Worm (Caenorhabditis elegans) whole organism, L2 larva: Measurements from ENCODE around the gene scl-9.

ENCODE experiments used
- C34F6.9 ChIP-seq: fragments of 150-350 bp; optimal IDR thresholded peaks from 2 replicates; lab custom pipeline; 2014; ENCODE audit warnings: missing biosample characterization, missing genetic modification characterization
- F13H6.1 ChIP-seq: sonication (generic microtip); optimal IDR thresholded peaks from 2 replicates; lab custom pipeline; 2016; ENCODE audit warnings: missing genetic modification characterization, missing compliant biosample characterization
- R02D3.7 ChIP-seq: fragments of 150-350 bp; optimal IDR thresholded peaks from 2 replicates; lab custom pipeline; 2014; ENCODE audit warnings: missing biosample characterization, missing genetic modification characterization
- Y55F3AM.14 ChIP-seq: fragments of 200-800 bp; sonication (Bioruptor generic); optimal IDR thresholded peaks from 2 replicates; lab custom pipeline; 2018; ENCODE audit warnings: mild to moderate bottlenecking, missing genetic modification characterization, missing compliant biosample characterization
- ZK546.5 ChIP-seq: sonication (generic microtip); optimal IDR thresholded peaks from 2 replicates; lab custom pipeline; 2017; ENCODE audit warnings: missing biosample characterization, missing genetic modification characterization
- alr-1 ChIP-seq: fragments of 150-350 bp; optimal IDR thresholded peaks from 2 replicates; lab custom pipeline; 2014; ENCODE audit warnings: missing biosample characterization, missing genetic modification characterization
- aly-2 ChIP-seq: fragments of 150-350 bp; optimal IDR thresholded peaks from 2 replicates; lab custom pipeline; 2014; ENCODE audit warnings: missing biosample characterization, missing genetic modification characterization
- ama-1 ChIP-seq: fragments of 150-350 bp; optimal IDR thresholded peaks from 2 replicates; lab custom pipeline; 2018; ENCODE audit warnings: inconsistent platforms
- blmp-1 ChIP-seq: sonication (generic microtip); optimal IDR thresholded peaks from 2 replicates; lab custom pipeline; 2017; ENCODE audit warnings: missing genetic modification characterization, mild to moderate bottlenecking, missing compliant biosample characterization, antibody characterized with exemption, moderate library complexity; ENCODE audit not compliant: insufficient read depth
- ceh-16 ChIP-seq: fragments of 150-350 bp; optimal IDR thresholded peaks from 2 replicates; lab custom pipeline; 2014; ENCODE audit warnings: missing biosample characterization, missing genetic modification characterization
- ceh-82 ChIP-seq: fragments of 150-350 bp; optimal IDR thresholded peaks from 2 replicates; lab custom pipeline; 2014; ENCODE audit warnings: missing biosample characterization, missing genetic modification characterization
- dmd-4 ChIP-seq: sonication (generic microtip); optimal IDR thresholded peaks from 2 replicates; lab custom pipeline; 2017; ENCODE audit warnings: missing biosample characterization, missing genetic modification characterization
- egl-27 ChIP-seq: sonication (generic microtip); optimal IDR thresholded peaks from 3 replicates; lab custom pipeline; 2017; ENCODE audit warnings: missing biosample characterization, missing genetic modification reagents, missing genetic modification characterization
- elt-1 ChIP-seq: fragments of 150-350 bp; optimal IDR thresholded peaks from 2 replicates; lab custom pipeline; 2014; ENCODE audit warnings: missing biosample characterization, missing genetic modification characterization
- elt-3 ChIP-seq: sonication (generic microtip); optimal IDR thresholded peaks from 2 replicates; lab custom pipeline; 2017; ENCODE audit warnings: missing biosample characterization, missing genetic modification characterization
- fos-1 ChIP-seq: fragments of 150-350 bp; optimal IDR thresholded peaks from 2 replicates; lab custom pipeline; 2014; ENCODE audit warnings: missing biosample characterization, missing genetic modification characterization
- gmeb-1 ChIP-seq: fragments of 150-350 bp; optimal IDR thresholded peaks from 2 replicates; lab custom pipeline; 2014; ENCODE audit warnings: missing biosample characterization, missing genetic modification characterization
- lin-11 ChIP-seq: fragments of 150-350 bp; sonication (generic microtip); optimal IDR thresholded peaks from 2 replicates; lab custom pipeline; 2014; ENCODE audit warnings: missing biosample characterization, missing genetic modification characterization, inconsistent platforms, mixed read lengths
- lin-13 ChIP-seq: fragments of 150-350 bp; optimal IDR thresholded peaks from 2 replicates; lab custom pipeline; 2014; ENCODE audit warnings: missing biosample characterization, missing genetic modification reagents, missing genetic modification characterization
- lin-39 ChIP-seq: fragments of 150-350 bp; optimal IDR thresholded peaks from 2 replicates; lab custom pipeline; 2014; ENCODE audit warnings: missing biosample characterization, missing genetic modification reagents, missing genetic modification characterization
- lsy-2 ChIP-seq, 2 experiments: fragments of 150-350 bp in 1 of 2; sonication (generic microtip) in 1 of 2; optimal IDR thresholded peaks; 2 replicates each; lab custom pipeline; 2014 to 2017; ENCODE audit warnings: missing biosample characterization in 2 of 2, missing genetic modification characterization in 2 of 2
- mab-5 ChIP-seq: fragments of 150-350 bp; optimal IDR thresholded peaks from 2 replicates; lab custom pipeline; 2014; ENCODE audit warnings: missing biosample characterization, missing genetic modification characterization
- mbf-1 ChIP-seq: sonication (generic microtip); optimal IDR thresholded peaks from 2 replicates; lab custom pipeline; 2017; ENCODE audit warnings: missing biosample characterization, missing genetic modification characterization
- mdl-1 ChIP-seq, 2 experiments: fragments of 150-350 bp in 1 of 2; sonication (generic microtip) in 1 of 2; optimal IDR thresholded peaks; 2 replicates each; lab custom pipeline; 2017; ENCODE audit warnings: missing biosample characterization in 2 of 2, missing genetic modification characterization in 2 of 2
- nhr-10 ChIP-seq: sonication (generic microtip); optimal IDR thresholded peaks from 2 replicates; lab custom pipeline; 2017; ENCODE audit warnings: missing biosample characterization, missing genetic modification characterization
- nhr-11 ChIP-seq: fragments of 150-350 bp; optimal IDR thresholded peaks from 2 replicates; lab custom pipeline; 2014; ENCODE audit warnings: missing biosample characterization, missing genetic modification characterization
- nhr-12 ChIP-seq: fragments of 150-350 bp; optimal IDR thresholded peaks from 2 replicates; lab custom pipeline; 2014; ENCODE audit warnings: missing biosample characterization, missing genetic modification characterization
- nhr-129 ChIP-seq: fragments of 150-350 bp; optimal IDR thresholded peaks from 2 replicates; lab custom pipeline; 2014; ENCODE audit warnings: missing biosample characterization, missing genetic modification characterization
- nhr-21 ChIP-seq: fragments of 150-350 bp; optimal IDR thresholded peaks from 2 replicates; lab custom pipeline; 2014; ENCODE audit warnings: missing biosample characterization, missing genetic modification characterization
- nhr-23 ChIP-seq: fragments of 150-350 bp; optimal IDR thresholded peaks from 2 replicates; lab custom pipeline; 2014; ENCODE audit warnings: missing biosample characterization, missing genetic modification reagents, missing genetic modification characterization
- nhr-237 ChIP-seq: fragments of 150-350 bp; optimal IDR thresholded peaks from 2 replicates; lab custom pipeline; 2014; ENCODE audit warnings: missing biosample characterization, missing genetic modification characterization
- nhr-6 ChIP-seq: fragments of 150-350 bp; optimal IDR thresholded peaks from 2 replicates; lab custom pipeline; 2014; ENCODE audit warnings: missing biosample characterization, missing genetic modification characterization
- nhr-77 ChIP-seq: fragments of 150-350 bp; optimal IDR thresholded peaks from 2 replicates; lab custom pipeline; 2014; ENCODE audit warnings: missing biosample characterization, missing genetic modification characterization
- peb-1 ChIP-seq: fragments of 150-350 bp; optimal IDR thresholded peaks from 2 replicates; lab custom pipeline; 2014; ENCODE audit warnings: missing biosample characterization, missing genetic modification characterization
- sem-4 ChIP-seq: fragments of 150-350 bp; optimal IDR thresholded peaks from 2 replicates; lab custom pipeline; 2014; ENCODE audit warnings: missing biosample characterization, missing genetic modification reagents, missing genetic modification characterization
- skn-1 ChIP-seq: sonication (generic microtip); optimal IDR thresholded peaks from 2 replicates; lab custom pipeline; 2017; ENCODE audit warnings: missing biosample characterization, missing genetic modification characterization
- sma-3 ChIP-seq: sonication (generic microtip); optimal IDR thresholded peaks from 2 replicates; lab custom pipeline; 2016; ENCODE audit warnings: missing genetic modification reagents, missing genetic modification characterization, missing compliant biosample characterization
- sma-9 ChIP-seq, 2 experiments: fragments of 150-350 bp in 1 of 2; sonication (generic microtip) in 1 of 2; optimal IDR thresholded peaks; 2 replicates each; lab custom pipeline; 2014 to 2016; ENCODE audit warnings: missing genetic modification characterization in 2 of 2, mild to moderate bottlenecking in 1 of 2, missing biosample characterization in 1 of 2, missing compliant biosample characterization in 1 of 2, missing genetic modification reagents in 1 of 2, moderate library complexity in 1 of 2
- snpc-4 ChIP-seq: fragments of 150-350 bp; optimal IDR thresholded peaks from 2 replicates; lab custom pipeline; 2014; ENCODE audit warnings: missing biosample characterization, missing genetic modification characterization
- unc-39 ChIP-seq: fragments of 150-350 bp; optimal IDR thresholded peaks from 2 replicates; lab custom pipeline; 2014; ENCODE audit warnings: missing biosample characterization, missing genetic modification characterization
- unc-55 ChIP-seq: fragments of 150-350 bp; sonication (generic microtip); optimal IDR thresholded peaks from 3 replicates; lab custom pipeline; 2014; ENCODE audit warnings: missing biosample characterization, missing genetic modification reagents, missing genetic modification characterization
- unc-62 ChIP-seq: fragments of 150-350 bp; optimal IDR thresholded peaks from 2 replicates; lab custom pipeline; 2014; ENCODE audit warnings: missing biosample characterization, missing genetic modification reagents, missing genetic modification characterization
- zag-1 ChIP-seq: fragments of 150-350 bp; optimal IDR thresholded peaks from 2 replicates; lab custom pipeline; 2014; ENCODE audit warnings: missing biosample characterization, missing genetic modification characterization
- ztf-1 ChIP-seq: fragments of 200-800 bp; sonication (Bioruptor generic); conservative IDR thresholded peaks from 2 replicates; pipeline ENCODE4 v1.3.6; 2022; ENCODE audit warnings: missing genetic modification characterization, missing compliant biosample characterization
- ztf-11 ChIP-seq: sonication (generic microtip); optimal IDR thresholded peaks from 2 replicates; lab custom pipeline; 2017; ENCODE audit warnings: missing biosample characterization, missing genetic modification characterization
- ztf-4 ChIP-seq: fragments of 150-350 bp; optimal IDR thresholded peaks from 2 replicates; lab custom pipeline; 2014; ENCODE audit warnings: missing biosample characterization, missing genetic modification characterization

The scl-9 gene

ce11 chrIV:13089671-13090242 is 42.8 kb downstream of the scl-9 start:
- no peak for TF ChIP-seq C34F6.9 (tag; lab: Kevin White, UChicago)
- no peak for TF ChIP-seq ZK546.5
- no peak for TF ChIP-seq nhr-21
- no peak for TF ChIP-seq egl-27 (tag; lab: Kevin White, UChicago)
- no peak for TF ChIP-seq fos-1 (tag; lab: Kevin White, UChicago)
- TF ChIP-seq nhr-6 = no peak
- TF ChIP-seq sma-9 (GFP tag; optimal IDR thresholded peaks at IDR 0.05; lab: Kevin White, UChicago) = no peak
- no peak for TF ChIP-seq sma-9 (tag; optimal IDR thresholded peaks at IDR 0.05; lab: Kevin White, UChicago)
- no peak for TF ChIP-seq dmd-4
- TF ChIP-seq zag-1 (tag; lab: Kevin White, UChicago) = no peak
- TF ChIP-seq blmp-1 (tag; lab: Kevin White, UChicago) = no peak
- no peak for TF ChIP-seq snpc-4
- no peak for TF ChIP-seq nhr-23 (tag; lab: Kevin White, UChicago)
- no peak for TF ChIP-seq Y55F3AM.14 (GFP tag; lab: Kevin White, UChicago)
- TF ChIP-seq elt-3 = no peak
- TF ChIP-seq nhr-10 (tag; lab: Kevin White, UChicago) = no peak
- no peak for TF ChIP-seq unc-39 (tag; lab: Kevin White, UChicago)

- TF ChIP-seq lin-11 (tag; lab: Kevin White, UChicago) (no peak), nhr-11 (tag; lab: Kevin White, UChicago) (no peak), nhr-21 (no peak), ztf-11 (tag; lab: Kevin White, UChicago) (no peak), F13H6.1 (tag; lab: Kevin White, UChicago) (no peak), sem-4 (no peak), R02D3.7 (no peak), skn-1 (tag; lab: Kevin White, UChicago) (no peak)
- TF ChIP-seq, all 48 proteins: peak for 0
Observed at ce11 chrIV:13090967-13091366, 44.0 kb downstream of the scl-9 start, which contains the start of gene col-132. TSS of gene col-132 (minus strand) at chrIV:13091067.

- no peak for TF ChIP-seq R02D3.7
- no peak for TF ChIP-seq ztf-11 (tag; lab: Kevin White, UChicago)
- peak; percentile 32 for TF ChIP-seq fos-1 (tag; lab: Kevin White, UChicago)
- no peak for TF ChIP-seq ZK546.5
- no peak for TF ChIP-seq ztf-1 (GFP tag; lab: Robert Waterston, UW)
- TF ChIP-seq zag-1 (tag; lab: Kevin White, UChicago) = no peak
- TF ChIP-seq Y55F3AM.14 (GFP tag; lab: Kevin White, UChicago) = no peak
- peak; percentile 44 for TF ChIP-seq snpc-4
- TF ChIP-seq ceh-82 (tag; lab: Kevin White, UChicago) = no peak
- peak; percentile 54 for TF ChIP-seq sma-9 (GFP tag; optimal IDR thresholded peaks at IDR 0.05; lab: Kevin White, UChicago)
- no peak for TF ChIP-seq sma-9 (tag; optimal IDR thresholded peaks at IDR 0.05; lab: Kevin White, UChicago)
- no peak for TF ChIP-seq nhr-23 (tag; lab: Kevin White, UChicago)
- no peak for TF ChIP-seq lin-13 (GFP tag; lab: Kevin White, UChicago)
- peak; percentile 87 for TF ChIP-seq gmeb-1 (tag; lab: Kevin White, UChicago)
- no peak for TF ChIP-seq ceh-16 (tag; lab: Kevin White, UChicago)
- TF ChIP-seq nhr-12 (tag; lab: Kevin White, UChicago) = no peak
- no peak for TF ChIP-seq skn-1 (tag; lab: Kevin White, UChicago)
- no peak for TF ChIP-seq alr-1 (tag; lab: Kevin White, UChicago)
- no peak for TF ChIP-seq elt-3
- no peak for TF ChIP-seq mdl-1 (tag; optimal IDR thresholded peaks at IDR 0.05; lab: Kevin White, UChicago)
- TF ChIP-seq unc-39 (tag; lab: Kevin White, UChicago) = no peak
- TF ChIP-seq sma-3 (GFP tag; lab: Kevin White, UChicago) = peak; percentile 47
- TF ChIP-seq blmp-1 (tag; lab: Kevin White, UChicago) = no peak
- peak; percentile 31 to 86 for TF ChIP-seq lsy-2 (tag; optimal IDR thresholded peaks at IDR 0.05; lab: Kevin White, UChicago)
- no peak for TF ChIP-seq dmd-4
- TF ChIP-seq F13H6.1 (tag; lab: Kevin White, UChicago) = no peak
- TF ChIP-seq nhr-10 (tag; lab: Kevin White, UChicago) = no peak
- TF ChIP-seq nhr-6 = peak; percentile 23
- TF ChIP-seq peb-1 (tag; lab: Kevin White, UChicago) = no peak
- TF ChIP-seq mbf-1 (tag; lab: Kevin White, UChicago) = no peak
- no peak for TF ChIP-seq mab-5
- TF ChIP-seq elt-1 (tag; lab: Kevin White, UChicago) = no peak
- TF ChIP-seq ztf-4 (tag; lab: Kevin White, UChicago) = no peak
- TF ChIP-seq nhr-77 = no peak
- TF ChIP-seq nhr-21 = no peak
- peak; percentile 94 for TF ChIP-seq unc-55
- no peak for TF ChIP-seq unc-62
- no peak for TF ChIP-seq ama-1
- TF ChIP-seq nhr-129 (tag; lab: Kevin White, UChicago) = peak; percentile 96
- TF ChIP-seq C34F6.9 (tag; lab: Kevin White, UChicago) = peak; percentile 86
- no peak for TF ChIP-seq nhr-237
- TF ChIP-seq lin-39 (tag; lab: Kevin White, UChicago) = no peak
- peak; percentile 6 for TF ChIP-seq egl-27 (tag; lab: Kevin White, UChicago)
- TF ChIP-seq aly-2 (tag; lab: Kevin White, UChicago) = no peak
- TF ChIP-seq nhr-11 (tag; lab: Kevin White, UChicago) = no peak
- no peak for TF ChIP-seq lin-11 (tag; lab: Kevin White, UChicago)
- TF ChIP-seq sem-4 = no peak
Observed at ce11 chrIV:13093677-13094076, 46.7 kb downstream of the scl-9 start, which contains the start of the genes prcc-1 and C39E9.12. TSS of gene prcc-1 (minus strand) at chrIV:13093795. TSS of gene C39E9.12 (plus strand) at chrIV:13094007.
